Fruit fly (Drosophila melanogaster) whole organism, prepupa: ENCODE results near the gene CG4456.

Experiments
- Blimp-1 ChIP-seq: fragments of 200-800 bp; sonication (Bioruptor generic); optimal IDR thresholded peaks from 3 replicates; lab custom pipeline; 2017; ENCODE audit warnings: missing biosample characterization, missing genetic modification characterization, mild to moderate bottlenecking, moderate library complexity, missing genetic modification reagents
- CG10631 ChIP-seq: fragments of 200-800 bp; sonication (Bioruptor generic); optimal IDR thresholded peaks from 2 replicates; lab custom pipeline; 2016; ENCODE audit warnings: missing biosample characterization, missing genetic modification characterization
- CG10669 ChIP-seq: fragments of 200-800 bp; sonication (Bioruptor generic); optimal IDR thresholded peaks from 3 replicates; lab custom pipeline; 2018; ENCODE audit warnings: missing biosample characterization, mild to moderate bottlenecking, missing genetic modification characterization, moderate library complexity
- CG11762 ChIP-seq: fragments of 200-800 bp; sonication (Bioruptor generic); optimal IDR thresholded peaks from 3 replicates; lab custom pipeline; 2016; ENCODE audit warnings: missing biosample characterization, missing genetic modification characterization; ENCODE audit not compliant: insufficient read depth
- CG11902 ChIP-seq: fragments of 200-800 bp; sonication (Bioruptor generic); optimal IDR thresholded peaks from 3 replicates; lab custom pipeline; 2016; ENCODE audit warnings: missing biosample characterization, missing genetic modification characterization
- CG15336 ChIP-seq: fragments of 200-800 bp; sonication (Bioruptor generic); IDR thresholded peaks from 2 replicates; pipeline ENCODE4 v1.3.6; 2022; ENCODE audit warnings: missing biosample characterization, missing genetic modification characterization
- CG1621 ChIP-seq: fragments of 200-800 bp; sonication (Bioruptor generic); optimal IDR thresholded peaks from 3 replicates; lab custom pipeline; 2018; ENCODE audit warnings: missing biosample characterization, mild to moderate bottlenecking, missing genetic modification characterization
- CG16779 ChIP-seq: fragments of 200-800 bp; sonication (Bioruptor generic); optimal IDR thresholded peaks from 3 replicates; lab custom pipeline; 2017; ENCODE audit warnings: missing biosample characterization, mild to moderate bottlenecking, missing genetic modification characterization
- CG3032 ChIP-seq: fragments of 200-800 bp; optimal IDR thresholded peaks from 2 replicates; lab custom pipeline; 2019; ENCODE audit warnings: missing biosample characterization, mild to moderate bottlenecking, missing genetic modification characterization, moderate library complexity
- CG3919 ChIP-seq: fragments of 200-800 bp; sonication (Bioruptor generic); optimal IDR thresholded peaks from 3 replicates; lab custom pipeline; 2016; ENCODE audit warnings: missing biosample characterization, missing genetic modification characterization
- CG6163 ChIP-seq: fragments of 200-800 bp; sonication (Bioruptor generic); IDR thresholded peaks from 3 replicates; pipeline ENCODE4 v1.3.6; 2022; ENCODE audit warnings: missing biosample characterization, missing genetic modification characterization
- CG6276 ChIP-seq: fragments of 200-800 bp; sonication (Bioruptor generic); optimal IDR thresholded peaks from 2 replicates; lab custom pipeline; 2017; ENCODE audit warnings: missing biosample characterization, mild to moderate bottlenecking, missing genetic modification characterization
- CG6808 ChIP-seq: fragments of 200-800 bp; sonication (Bioruptor generic); optimal IDR thresholded peaks from 3 replicates; lab custom pipeline; 2017; ENCODE audit warnings: missing biosample characterization, missing genetic modification characterization, mild to moderate bottlenecking, moderate library complexity, missing genetic modification reagents
- CG7368 ChIP-seq: fragments of 200-800 bp; sonication (Bioruptor generic); optimal IDR thresholded peaks from 3 replicates; lab custom pipeline; 2016; ENCODE audit warnings: missing biosample characterization, missing genetic modification characterization
- CG8319 ChIP-seq: fragments of 200-800 bp; sonication (Bioruptor generic); optimal IDR thresholded peaks from 3 replicates; lab custom pipeline; 2016; ENCODE audit warnings: missing biosample characterization, missing genetic modification characterization
- CG9139 ChIP-seq: fragments of 200-800 bp; sonication (Bioruptor generic); optimal IDR thresholded peaks from 3 replicates; lab custom pipeline; 2017; ENCODE audit warnings: missing biosample characterization, mild to moderate bottlenecking, missing genetic modification characterization
- Eip75B ChIP-seq: fragments of 200-800 bp; sonication (Bioruptor generic); optimal IDR thresholded peaks from 3 replicates; lab custom pipeline; 2016; ENCODE audit warnings: missing biosample characterization, missing genetic modification characterization
- Eip78C ChIP-seq: fragments of 200-800 bp; sonication (Bioruptor generic); peaks from one replicate; lab custom pipeline; 2016; ENCODE audit warnings: missing biosample characterization, missing genetic modification characterization
- Eip93F ChIP-seq: fragments of 200-800 bp; sonication (Bioruptor generic); optimal IDR thresholded peaks from 2 replicates; lab custom pipeline; 2016; ENCODE audit warnings: missing biosample characterization, mild to moderate bottlenecking, missing genetic modification characterization
- Ets21C ChIP-seq: fragments of 200-800 bp; sonication (Bioruptor generic); optimal IDR thresholded peaks from 3 replicates; lab custom pipeline; 2016; ENCODE audit warnings: missing biosample characterization, missing genetic modification characterization
- Ets96B ChIP-seq: fragments of 200-800 bp; optimal IDR thresholded peaks from 2 replicates; lab custom pipeline; 2019; ENCODE audit warnings: missing biosample characterization, mild to moderate bottlenecking, missing genetic modification characterization, moderate library complexity
- Gug ChIP-seq: fragments of 200-800 bp; sonication (Bioruptor generic); IDR thresholded peaks from 2 replicates; pipeline ENCODE4 v1.3.6; 2022; ENCODE audit warnings: missing biosample characterization, missing genetic modification characterization
- Hr38 ChIP-seq: sonication (Bioruptor generic); optimal IDR thresholded peaks from 2 replicates; lab custom pipeline; 2016; ENCODE audit warnings: missing biosample characterization, missing genetic modification characterization
- Hr39 ChIP-seq: fragments of 200-800 bp; sonication (Bioruptor generic); optimal IDR thresholded peaks from 2 replicates; lab custom pipeline; 2016; ENCODE audit warnings: missing biosample characterization, missing genetic modification characterization
- Hr4 ChIP-seq: fragments of 200-800 bp; sonication (Bioruptor generic); optimal IDR thresholded peaks from 3 replicates; lab custom pipeline; 2016; ENCODE audit warnings: missing biosample characterization, missing genetic modification characterization
- OdsH ChIP-seq: fragments of 200-800 bp; sonication (Bioruptor generic); optimal IDR thresholded peaks from 3 replicates; lab custom pipeline; 2016; ENCODE audit warnings: missing biosample characterization, missing genetic modification characterization
- Smox ChIP-seq: fragments of 200-800 bp; sonication (Bioruptor generic); optimal IDR thresholded peaks from 3 replicates; lab custom pipeline; 2016; ENCODE audit warnings: missing biosample characterization, missing genetic modification characterization
- Sox102F ChIP-seq: fragments of 200-800 bp; sonication (Bioruptor generic); optimal IDR thresholded peaks from 2 replicates; lab custom pipeline; 2016; ENCODE audit warnings: missing biosample characterization, mild to moderate bottlenecking, missing genetic modification characterization
- Sox14 ChIP-seq: fragments of 200-800 bp; sonication (Bioruptor generic); optimal IDR thresholded peaks from 3 replicates; lab custom pipeline; 2016; ENCODE audit warnings: missing biosample characterization, missing genetic modification characterization
- Sox15 ChIP-seq: fragments of 200-800 bp; sonication (Bioruptor generic); optimal IDR thresholded peaks from 3 replicates; lab custom pipeline; 2016; ENCODE audit warnings: missing biosample characterization, missing genetic modification characterization
- achi ChIP-seq: fragments of 200-800 bp; sonication (Bioruptor generic); optimal IDR thresholded peaks from 3 replicates; lab custom pipeline; 2016; ENCODE audit warnings: missing biosample characterization, missing genetic modification characterization
- acj6 ChIP-seq: fragments of 200-800 bp; sonication (Bioruptor generic); optimal IDR thresholded peaks from 3 replicates; lab custom pipeline; 2016; ENCODE audit warnings: missing biosample characterization, missing genetic modification characterization
- cyc ChIP-seq: fragments of 200-800 bp; sonication (Bioruptor generic); optimal IDR thresholded peaks from 3 replicates; lab custom pipeline; 2016; ENCODE audit warnings: missing biosample characterization, missing genetic modification characterization
- dac ChIP-seq: fragments of 200-800 bp; sonication (Bioruptor generic); optimal IDR thresholded peaks from 2 replicates; lab custom pipeline; 2017; ENCODE audit warnings: missing biosample characterization, mild to moderate bottlenecking, missing genetic modification characterization
- dsx ChIP-seq: fragments of 200-800 bp; optimal IDR thresholded peaks from 3 replicates; lab custom pipeline; 2019; ENCODE audit warnings: missing biosample characterization, mild to moderate bottlenecking, missing genetic modification characterization, moderate library complexity; ENCODE audit not compliant: poor library complexity, severe bottlenecking
- fkh ChIP-seq: fragments of 200-800 bp; sonication (Bioruptor generic); optimal IDR thresholded peaks from 3 replicates; lab custom pipeline; 2017; ENCODE audit warnings: missing biosample characterization, mild to moderate bottlenecking, missing genetic modification characterization, moderate library complexity
- net ChIP-seq: fragments of 200-800 bp; sonication (Bioruptor generic); optimal IDR thresholded peaks from 3 replicates; lab custom pipeline; 2016; ENCODE audit warnings: missing biosample characterization, missing genetic modification characterization
- salr ChIP-seq, 2 experiments: fragments of 200-800 bp; sonication (Bioruptor generic); optimal IDR thresholded peaks; 3 replicates each; lab custom pipeline; 2016 to 2018; ENCODE audit warnings: missing biosample characterization in 2 of 2, missing genetic modification characterization in 2 of 2, mild to moderate bottlenecking in 1 of 2
- spab ChIP-seq: fragments of 200-800 bp; sonication (Bioruptor generic); optimal IDR thresholded peaks from 2 replicates; lab custom pipeline; 2017; ENCODE audit warnings: missing biosample characterization, mild to moderate bottlenecking, missing genetic modification characterization, missing genetic modification reagents
- ss ChIP-seq, 2 experiments: fragments of 200-800 bp; sonication (Bioruptor generic); optimal IDR thresholded peaks; 2 replicates in 1 of 2; 3 replicates in 1 of 2; lab custom pipeline; 2017 to 2018; ENCODE audit warnings: mild to moderate bottlenecking in 2 of 2, missing biosample characterization in 2 of 2, missing genetic modification characterization in 2 of 2, moderate library complexity in 1 of 2
- svp ChIP-seq: fragments of 200-800 bp; sonication (Bioruptor generic); peaks from one replicate; lab custom pipeline; 2016; ENCODE audit warnings: missing biosample characterization, missing genetic modification characterization
- topi ChIP-seq: fragments of 200-800 bp; sonication (Bioruptor generic); optimal IDR thresholded peaks from 3 replicates; lab custom pipeline; 2016; ENCODE audit warnings: missing biosample characterization, missing genetic modification characterization
- vri ChIP-seq: fragments of 200-800 bp; sonication (Bioruptor generic); optimal IDR thresholded peaks from 3 replicates; lab custom pipeline; 2016; ENCODE audit warnings: missing biosample characterization, mild to moderate bottlenecking, missing genetic modification characterization

CG4456 gene

DNA sequence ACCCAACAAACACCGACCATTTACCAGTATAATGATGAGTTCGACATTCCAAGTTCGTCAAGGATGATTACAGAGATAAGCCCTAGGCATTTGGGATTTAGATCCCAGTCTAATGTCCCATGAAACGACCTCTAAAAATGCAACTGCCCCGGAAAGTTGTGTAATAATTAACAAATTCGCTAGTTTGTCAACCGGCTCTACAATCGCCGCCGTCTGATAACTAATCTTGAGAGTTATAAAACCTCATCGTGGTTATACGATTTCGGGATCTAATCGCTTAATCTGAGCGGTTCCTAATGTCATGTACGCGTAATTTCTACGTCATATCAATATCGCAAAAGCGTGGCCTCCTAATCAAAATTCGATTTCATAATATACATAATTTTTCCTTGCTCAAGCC, 17.0 kb upstream of the CG4456 start:
- TF ChIP-seq vri (peak; percentile 39), Eip75B (GFP tag; lab: Kevin White, UChicago) (no peak), OdsH (no peak), dsx (GFP tag; lab: Kevin White, UChicago) (no peak)
- TF ChIP-seq, all 60 proteins: peak for 1

dm6 chr3L:9356138-9356753, 16.3 kb upstream of the CG4456 start:
- TF ChIP-seq Eip78C (GFP tag; lab: Kevin White, UChicago) (peak; percentile 28), svp (peak; percentile 98), CG3032 (tag; lab: Kevin White, UChicago) (no peak), CG10669 (GFP tag; lab: Kevin White, UChicago) (no peak), Sox15 (GFP tag; lab: Kevin White, UChicago) (no peak), CG7368 (GFP tag; lab: Kevin White, UChicago) (no peak), Sox102F (GFP tag; lab: Kevin White, UChicago) (no peak), fkh (GFP tag; lab: Kevin White, UChicago) (peak; percentile 26)

- TF ChIP-seq CG6276 (GFP tag; lab: Kevin White, UChicago) (peak; percentile 30), CG10631 (GFP tag; lab: Kevin White, UChicago) (peak; percentile 20), CG11762 (GFP tag; lab: Kevin White, UChicago) (no peak), svp (peak; percentile 86), CG16779 (tag; lab: Kevin White, UChicago) (peak; percentile 83), Sox15 (GFP tag; lab: Kevin White, UChicago) (no peak), CG10669 (GFP tag; lab: Kevin White, UChicago) (peak; percentile 10), CG9139 (peak; percentile 36), CG8319 (GFP tag; lab: Kevin White, UChicago) (no peak), dsx (GFP tag; lab: Kevin White, UChicago) (peak; percentile 52), Hr39 (GFP tag; lab: Kevin White, UChicago) (no peak), Smox (no peak), vri (peak; percentile 9), achi (GFP tag; lab: Kevin White, UChicago) (no peak), CG6163 (GFP tag; lab: Robert Waterston, UW) (peak; percentile 74; the same call in 2 of the 3 replicates), CG6808 (GFP tag; lab: Kevin White, UChicago) (peak; percentile 62), Ets96B (peak; percentile 51), fkh (GFP tag; lab: Kevin White, UChicago) (peak; percentile 89), Eip93F (GFP tag; lab: Kevin White, UChicago) (peak; percentile 62), Eip78C (GFP tag; lab: Kevin White, UChicago) (peak; percentile 74), Hr38 (GFP tag; lab: Kevin White, UChicago) (no peak), dac (GFP tag; lab: Kevin White, UChicago) (no peak), CG3032 (tag; lab: Kevin White, UChicago) (peak; percentile 53), Hr4 (GFP tag; lab: Kevin White, UChicago) (no peak), CG11902 (GFP tag; lab: Kevin White, UChicago) (no peak), CG3919 (GFP tag; lab: Kevin White, UChicago) (no peak), net (GFP tag; lab: Kevin White, UChicago) (peak; percentile 34), Gug (GFP tag; lab: Robert Waterston, UW) (no peak), cyc (GFP tag; lab: Kevin White, UChicago) (no peak), CG1621 (peak; percentile 50), CG15336 (GFP tag; lab: Robert Waterston, UW) (0 out of 2 replicates have a peak, but pooled peaks have one; percentile 20), topi (GFP tag; lab: Kevin White, UChicago) (no peak), acj6 (GFP tag; lab: Kevin White, UChicago) (no peak), Sox14 (GFP tag; lab: Kevin White, UChicago) (peak; percentile 6), Eip75B (GFP tag; lab: Kevin White, UChicago) (peak; percentile 21), Blimp-1 (GFP tag; lab: Kevin White, UChicago) (no peak), salr (GFP tag; optimal IDR thresholded peaks at IDR 0.05; lab: Kevin White, UChicago) (no peak), Ets21C (no peak), spab (GFP tag; lab: Kevin White, UChicago) (peak; percentile 45), Sox102F (GFP tag; lab: Kevin White, UChicago) (no peak), ss (GFP tag; optimal IDR thresholded peaks at IDR 0.05; lab: Kevin White, UChicago) (peak; percentile 48 to 77)
Observed at dm6 chr3L:9357830-9358712, 14.5 kb upstream of the CG4456 start.
